Worm (Caenorhabditis elegans) whole organism, midembryonic: ENCODE measurements around the gene wee-1.3.

Experiments
- T22C8.4 ChIP-seq: fragments of 200-800 bp; sonication (Bioruptor generic); IDR thresholded peaks from 2 replicates; pipeline ENCODE4 v1.3.6; 2022; ENCODE audit warnings: missing genetic modification characterization, missing compliant biosample characterization
- cog-1 ChIP-seq: sonication (generic microtip); optimal IDR thresholded peaks from 2 replicates; lab custom pipeline; 2016; ENCODE audit warnings: missing genetic modification characterization, missing compliant biosample characterization
- flt-1 ChIP-seq: fragments of 200-800 bp; sonication (Bioruptor generic); IDR thresholded peaks from 2 replicates; pipeline ENCODE4 v1.3.6; 2022; ENCODE audit warnings: missing genetic modification characterization, missing compliant biosample characterization
- klf-2 ChIP-seq: fragments of 200-800 bp; sonication (Bioruptor generic); conservative IDR thresholded peaks from 2 replicates; pipeline ENCODE4 v1.3.6; 2022; ENCODE audit warnings: missing genetic modification reagents, missing genetic modification characterization, missing compliant biosample characterization
- med-1 ChIP-seq: sonication (generic microtip); optimal IDR thresholded peaks from 2 replicates; lab custom pipeline; 2017; ENCODE audit warnings: missing genetic modification characterization, mild to moderate bottlenecking, missing compliant biosample characterization, antibody characterized with exemption, missing genetic modification reagents; ENCODE audit not compliant: insufficient read depth
- ref-1 ChIP-seq: fragments of 200-800 bp; sonication (Bioruptor generic); conservative IDR thresholded peaks from 2 replicates; pipeline ENCODE4 v1.3.6; 2022; ENCODE audit warnings: missing genetic modification reagents, missing genetic modification characterization, missing compliant biosample characterization
- tab-1 ChIP-seq: fragments of 200-800 bp; sonication (Bioruptor generic); IDR thresholded peaks from 2 replicates; pipeline ENCODE4 v1.3.6; 2022; ENCODE audit warnings: missing genetic modification characterization, missing compliant biosample characterization
- ztf-23 ChIP-seq: fragments of 200-800 bp; sonication (Bioruptor generic); IDR thresholded peaks from 2 replicates; pipeline ENCODE4 v1.3.6; 2022; ENCODE audit warnings: missing genetic modification reagents, missing genetic modification characterization, missing compliant biosample characterization
- ztf-29 ChIP-seq: fragments of 200-800 bp; sonication (Bioruptor generic); IDR thresholded peaks from 2 replicates; pipeline ENCODE4 v1.3.6; 2022; ENCODE audit warnings: missing genetic modification reagents, missing genetic modification characterization, missing compliant biosample characterization

The wee-1.3 gene

DNA sequence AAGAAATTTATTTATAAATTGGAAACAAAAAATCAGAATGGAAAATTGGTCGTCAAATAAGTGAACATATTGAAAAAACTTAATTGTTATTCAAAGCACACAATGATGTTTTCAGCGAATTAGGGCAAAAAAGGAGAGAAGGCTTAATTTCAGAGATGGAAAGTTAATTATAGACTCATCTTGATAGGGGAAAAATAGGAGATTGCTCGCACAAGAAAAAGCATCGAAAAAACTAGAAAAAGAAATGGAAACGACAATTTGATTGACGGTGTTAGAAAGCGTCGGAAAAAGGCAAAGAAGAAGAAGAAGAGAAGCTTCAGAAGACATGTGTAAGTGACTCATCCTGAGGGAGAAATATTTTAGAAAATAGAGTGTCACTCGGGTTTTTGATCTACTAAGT is 20.3 kb downstream of the wee-1.3 start:
- TF ChIP-seq flt-1 (GFP tag; lab: Robert Waterston, UW) (no peak), cog-1 (tag; lab: Kevin White, UChicago) (no peak), ztf-29 (GFP tag; lab: Robert Waterston, UW) (no peak), T22C8.4 (GFP tag; lab: Robert Waterston, UW) (no peak), ref-1 (GFP tag; lab: Robert Waterston, UW) (no peak), ztf-23 (GFP tag; lab: Robert Waterston, UW) (no peak), klf-2 (GFP tag; lab: Robert Waterston, UW) (no peak), med-1 (GFP tag; lab: Kevin White, UChicago) (no peak), tab-1 (GFP tag; lab: Robert Waterston, UW) (no peak)

- TF ChIP-seq klf-2 (GFP tag; lab: Robert Waterston, UW), result no peak
- no peak for TF ChIP-seq ztf-23 (GFP tag; lab: Robert Waterston, UW)
- TF ChIP-seq med-1 (GFP tag; lab: Kevin White, UChicago), result no peak
- TF ChIP-seq T22C8.4 (GFP tag; lab: Robert Waterston, UW), result no peak
- no peak for TF ChIP-seq ref-1 (GFP tag; lab: Robert Waterston, UW)
- TF ChIP-seq tab-1 (GFP tag; lab: Robert Waterston, UW), result no peak
- no peak for TF ChIP-seq flt-1 (GFP tag; lab: Robert Waterston, UW)
- no peak for TF ChIP-seq cog-1 (tag; lab: Kevin White, UChicago)
- no peak for TF ChIP-seq ztf-29 (GFP tag; lab: Robert Waterston, UW)
These were observed 24.4 kb downstream of the wee-1.3 start, which contains the start of gene nlp-11 for ce11 chrII:9691839-9692238. Gene nlp-11, minus strand, starts transcription at chrII:9691939.

- no peak for TF ChIP-seq med-1 (GFP tag; lab: Kevin White, UChicago)
- no peak for TF ChIP-seq T22C8.4 (GFP tag; lab: Robert Waterston, UW)
- no peak for TF ChIP-seq klf-2 (GFP tag; lab: Robert Waterston, UW)
- no peak for TF ChIP-seq ref-1 (GFP tag; lab: Robert Waterston, UW)
- TF ChIP-seq flt-1 (GFP tag; lab: Robert Waterston, UW), result no peak
- TF ChIP-seq ztf-23 (GFP tag; lab: Robert Waterston, UW), result no peak
- no peak for TF ChIP-seq cog-1 (tag; lab: Kevin White, UChicago)
- no peak for TF ChIP-seq ztf-29 (GFP tag; lab: Robert Waterston, UW)
- no peak for TF ChIP-seq tab-1 (GFP tag; lab: Robert Waterston, UW)
These were observed 26.1 kb downstream of the wee-1.3 start for ce11 chrII:9690067-9690632.

ce11 chrII:9686663-9687193 is 29.5 kb downstream of the wee-1.3 start, which contains the start of gene ZK1320.9:
Gene ZK1320.9, minus strand, starts transcription at chrII:9686713.
- no peak for TF ChIP-seq ref-1 (GFP tag; lab: Robert Waterston, UW)
- no peak for TF ChIP-seq flt-1 (GFP tag; lab: Robert Waterston, UW)
- TF ChIP-seq T22C8.4 (GFP tag; lab: Robert Waterston, UW), result no peak
- no peak for TF ChIP-seq cog-1 (tag; lab: Kevin White, UChicago)
- no peak for TF ChIP-seq ztf-23 (GFP tag; lab: Robert Waterston, UW)
- no peak for TF ChIP-seq tab-1 (GFP tag; lab: Robert Waterston, UW)
- no peak for TF ChIP-seq ztf-29 (GFP tag; lab: Robert Waterston, UW)
- TF ChIP-seq med-1 (GFP tag; lab: Kevin White, UChicago), result no peak

DNA sequence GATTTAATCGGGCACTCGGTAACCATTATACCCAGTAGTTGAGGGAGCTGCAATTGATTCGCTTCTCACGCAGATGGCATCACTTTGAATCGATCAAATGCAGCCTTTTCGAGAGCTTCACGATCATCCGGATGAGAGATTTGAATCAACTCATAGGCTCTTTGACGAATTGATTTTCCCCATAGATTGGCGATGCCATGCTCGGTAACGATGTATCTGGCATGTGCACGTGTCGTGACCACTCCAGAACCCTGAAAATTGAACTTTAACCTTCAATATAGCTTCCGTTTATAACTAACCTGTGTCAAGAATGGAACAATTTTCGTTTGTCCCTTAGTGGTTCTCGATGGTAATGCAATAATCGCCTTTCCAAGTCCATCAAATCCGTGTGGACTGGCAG is 32.1 kb downstream of the wee-1.3 start:
- TF ChIP-seq klf-2 (GFP tag; lab: Robert Waterston, UW) (no peak), tab-1 (GFP tag; lab: Robert Waterston, UW) (no peak), ztf-29 (GFP tag; lab: Robert Waterston, UW) (no peak), ref-1 (GFP tag; lab: Robert Waterston, UW) (no peak), T22C8.4 (GFP tag; lab: Robert Waterston, UW) (no peak), cog-1 (tag; lab: Kevin White, UChicago) (no peak), flt-1 (GFP tag; lab: Robert Waterston, UW) (no peak), ztf-23 (GFP tag; lab: Robert Waterston, UW) (no peak), med-1 (GFP tag; lab: Kevin White, UChicago) (no peak)

- TF ChIP-seq tab-1 (GFP tag; lab: Robert Waterston, UW) (no peak), flt-1 (GFP tag; lab: Robert Waterston, UW) (no peak), cog-1 (tag; lab: Kevin White, UChicago) (no peak)
These were observed 34.2 kb downstream of the wee-1.3 start for ce11 chrII:9682044-9682443.

DNA sequence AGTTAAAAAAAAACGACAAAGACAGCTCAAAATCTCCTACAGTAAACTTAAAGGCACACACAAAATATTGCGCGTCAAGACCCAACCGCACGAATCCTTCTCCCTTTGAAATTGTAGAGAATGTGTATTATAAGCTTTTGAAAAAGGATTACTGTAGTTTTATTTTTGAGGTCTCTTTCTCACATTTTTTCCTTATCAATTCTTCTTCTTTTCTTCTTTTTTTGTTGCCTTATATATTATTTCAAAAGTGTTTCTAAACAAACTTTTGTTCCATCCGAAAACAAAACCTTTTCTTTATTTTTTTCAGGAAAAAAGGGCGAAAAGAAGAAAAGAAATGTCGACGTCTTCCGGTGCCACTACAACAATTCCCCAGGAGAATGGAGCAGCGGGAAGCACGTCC is 35.8 kb downstream of the wee-1.3 start, which contains the start of gene ZK1320.13:
ZK1320.13 (plus strand) TSS at position 301 of the 400 bp plus-strand sequence.
- TF ChIP-seq cog-1 (tag; lab: Kevin White, UChicago) (no peak), ztf-23 (GFP tag; lab: Robert Waterston, UW) (no peak), T22C8.4 (GFP tag; lab: Robert Waterston, UW) (no peak), med-1 (GFP tag; lab: Kevin White, UChicago) (no peak), ref-1 (GFP tag; lab: Robert Waterston, UW) (no peak), ztf-29 (GFP tag; lab: Robert Waterston, UW) (no peak), klf-2 (GFP tag; lab: Robert Waterston, UW) (no peak)

DNA sequence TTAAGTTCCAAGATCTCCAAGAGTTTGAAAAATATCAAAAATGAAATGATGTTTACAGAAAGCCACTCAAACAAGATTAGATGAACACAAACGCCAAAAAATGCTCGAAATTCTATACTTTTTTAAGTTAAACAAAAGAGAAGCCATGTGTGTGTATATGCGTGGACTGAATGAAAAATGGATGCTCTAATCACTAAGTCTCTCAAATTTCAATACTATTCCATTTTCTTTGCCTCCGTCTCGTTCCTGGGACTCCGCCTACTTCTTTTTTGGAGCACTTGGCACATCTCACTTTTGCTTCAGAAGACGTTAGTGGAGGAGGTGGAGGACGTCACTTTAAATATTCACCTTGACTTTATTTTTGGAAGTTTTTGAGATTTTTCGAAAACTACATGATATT is 36.4 kb downstream of the wee-1.3 start:
- TF ChIP-seq cog-1 (tag; lab: Kevin White, UChicago) (no peak), tab-1 (GFP tag; lab: Robert Waterston, UW) (no peak), ztf-29 (GFP tag; lab: Robert Waterston, UW) (no peak), ref-1 (GFP tag; lab: Robert Waterston, UW) (no peak), med-1 (GFP tag; lab: Kevin White, UChicago) (no peak), T22C8.4 (GFP tag; lab: Robert Waterston, UW) (no peak), klf-2 (GFP tag; lab: Robert Waterston, UW) (no peak), flt-1 (GFP tag; lab: Robert Waterston, UW) (no peak), ztf-23 (GFP tag; lab: Robert Waterston, UW) (no peak)
